Worm (Caenorhabditis elegans): ENCODE results near the gene C29A12.22.
A peak's percentile ranks its signal among the peaks of the same experiment; 100 is the strongest.

C29A12.22 gene

ce11 chrV:10813425-10814156 lies 1.7 kb downstream of the C29A12.22 start, which contains the start of the genes C29A12.1 and lig-1 (continued):
- TF ChIP-seq tlf-1 (GFP tag; optimal IDR thresholded peaks at IDR 0.05): peak; percentile 41
- TF ChIP-seq snpc-4 (GFP tag; optimal IDR thresholded peaks at IDR 0.05): no peak
- no peak for TF ChIP-seq snpc-4 (tag; optimal IDR thresholded peaks at IDR 0.05)
- TF ChIP-seq Y95B8A.8 (GFP tag; IDR thresholded peaks at IDR 0.05): 0 out of 2 replicates have a peak, but pooled peaks have one; percentile 8
- peak; percentile 87 for TF ChIP-seq lsl-1 (GFP tag; optimal IDR thresholded peaks at IDR 0.05)
- TF ChIP-seq D2030.7 (GFP tag; IDR thresholded peaks at IDR 0.05): peak; percentile 93
- no peak for TF ChIP-seq sea-2 (GFP tag; IDR thresholded peaks at IDR 0.05)
- no peak for TF ChIP-seq aptf-2 (GFP tag; conservative IDR thresholded peaks at IDR 0.05)
- TF ChIP-seq mcd-1 (GFP tag; IDR thresholded peaks at IDR 0.05): peak; percentile 68
- no peak for TF ChIP-seq ceh-27 (GFP tag; optimal IDR thresholded peaks at IDR 0.05)
- peak; percentile 83 for TF ChIP-seq madf-3 (GFP tag; IDR thresholded peaks at IDR 0.05)
- TF ChIP-seq bed-1 (GFP tag; IDR thresholded peaks at IDR 0.05): no peak
- 0 out of 2 replicates have a peak, but pooled peaks have one; percentile 57 for TF ChIP-seq hsf-1 (GFP tag; IDR thresholded peaks at IDR 0.05)
- TF ChIP-seq aptf-3 (GFP tag; IDR thresholded peaks at IDR 0.05): no peak
- no peak for TF ChIP-seq lir-1 (GFP tag; conservative IDR thresholded peaks at IDR 0.05)
- peak; percentile 44 for TF ChIP-seq attf-5 (GFP tag; optimal IDR thresholded peaks at IDR 0.05)
- no peak for TF ChIP-seq T07F8.4 (tag; optimal IDR thresholded peaks at IDR 0.05)
- peak; percentile 83 for TF ChIP-seq madf-6 (GFP tag; IDR thresholded peaks at IDR 0.05)
- no peak for TF ChIP-seq fkh-3 (tag; optimal IDR thresholded peaks at IDR 0.05)
- no peak for TF ChIP-seq bed-2 (GFP tag; IDR thresholded peaks at IDR 0.05)
- peak; percentile 86 for TF ChIP-seq ceh-91 (GFP tag; IDR thresholded peaks at IDR 0.05)
- no peak for TF ChIP-seq nhr-90 (tag; optimal IDR thresholded peaks at IDR 0.05)
- TF ChIP-seq him-1 (tag; optimal IDR thresholded peaks at IDR 0.05): no peak
- TF ChIP-seq ekl-4 (GFP tag; IDR thresholded peaks at IDR 0.05): peak; percentile 25; the same call in 1 of the 2 replicates
- TF ChIP-seq chd-7 (tag; optimal IDR thresholded peaks at IDR 0.05): no peak
- TF ChIP-seq attf-6 (GFP tag; IDR thresholded peaks at IDR 0.05): no peak
- TF ChIP-seq tbp1 (GFP tag; optimal IDR thresholded peaks at IDR 0.05): no peak
- peak; percentile 79 for TF ChIP-seq dox-1 (GFP tag; IDR thresholded peaks at IDR 0.05)
- no peak for TF ChIP-seq madf-10 (tag; optimal IDR thresholded peaks at IDR 0.05)
- no peak for TF ChIP-seq Y67H2A.10 (GFP tag; conservative IDR thresholded peaks at IDR 0.05)
- no peak for TF ChIP-seq Y53F4B.3 (GFP tag; IDR thresholded peaks at IDR 0.05)
- TF ChIP-seq F52B5.7 (tag; optimal IDR thresholded peaks at IDR 0.05): no peak
- TF ChIP-seq F33H1.4 (GFP tag; IDR thresholded peaks at IDR 0.05): peak; percentile 51
- no peak for TF ChIP-seq F57C9.4 (tag; optimal IDR thresholded peaks at IDR 0.05)
- TF ChIP-seq F57A8.1 (GFP tag; optimal IDR thresholded peaks at IDR 0.05): no peak
- TF ChIP-seq nfya-2 (GFP tag; IDR thresholded peaks at IDR 0.05): no peak
- TF ChIP-seq F22D6.2 (tag; optimal IDR thresholded peaks at IDR 0.05): no peak
- no peak for TF ChIP-seq ceh-58 (GFP tag; IDR thresholded peaks at IDR 0.05)
- peak; percentile 55 for TF ChIP-seq lin-54 (GFP tag; optimal IDR thresholded peaks at IDR 0.05)
- peak; percentile 73 for TF ChIP-seq F49E8.2 (tag; optimal IDR thresholded peaks at IDR 0.05; ENCODE audit: insufficient read depth)
- TF ChIP-seq madf-8 (GFP tag; conservative IDR thresholded peaks at IDR 0.05): peak; percentile 65
- TF ChIP-seq ztf-18 (tag; optimal IDR thresholded peaks at IDR 0.05): peak; percentile 26
- no peak for TF ChIP-seq cebp-1 (GFP tag; IDR thresholded peaks at IDR 0.05)
- no peak for TF ChIP-seq cebp-1 (tag; optimal IDR thresholded peaks at IDR 0.05)
- TF ChIP-seq sptf-2 (GFP tag; optimal IDR thresholded peaks at IDR 0.05): no peak
- TF ChIP-seq lsy-27 (tag; optimal IDR thresholded peaks at IDR 0.05; ENCODE audit: borderline replicate concordance, insufficient read depth): no peak

Measured in whole organism, young adult.